Fruit fly (Drosophila melanogaster) whole organism, embryonic: ENCODE data around the gene path.

ENCODE experiments used
- BtbVII ChIP-seq: fragments of 200-800 bp; sonication (Bioruptor generic); optimal IDR thresholded peaks from 3 replicates; lab custom pipeline; 2017; ENCODE audit warnings: missing biosample characterization, mild to moderate bottlenecking, missing genetic modification characterization
- CG1024 ChIP-seq: fragments of 200-800 bp; sonication (Bioruptor generic); IDR thresholded peaks from 2 replicates; pipeline ENCODE4 v1.3.6; 2022; ENCODE audit warnings: missing biosample characterization, missing genetic modification characterization
- CG12104 ChIP-seq: fragments of 200-800 bp; sonication (Bioruptor generic); optimal IDR thresholded peaks from 3 replicates; lab custom pipeline; 2016; ENCODE audit warnings: missing biosample characterization, missing genetic modification characterization
- CG15514 ChIP-seq: fragments of 200-800 bp; sonication (Bioruptor generic); optimal IDR thresholded peaks from 3 replicates; lab custom pipeline; 2017; ENCODE audit warnings: missing biosample characterization, missing genetic modification characterization, mild to moderate bottlenecking, moderate library complexity, missing genetic modification reagents
- CG1603 ChIP-seq: fragments of 200-800 bp; sonication (Bioruptor generic); optimal IDR thresholded peaks from 2 replicates; lab custom pipeline; 2019; ENCODE audit warnings: missing biosample characterization, mild to moderate bottlenecking, missing genetic modification characterization, moderate library complexity
- CG18262 ChIP-seq: fragments of 200-800 bp; optimal IDR thresholded peaks from 3 replicates; lab custom pipeline; 2019; ENCODE audit warnings: missing biosample characterization, mild to moderate bottlenecking, missing genetic modification characterization, moderate library complexity
- CG2116 ChIP-seq: fragments of 200-800 bp; sonication (Bioruptor generic); optimal IDR thresholded peaks from 3 replicates; lab custom pipeline; 2018; ENCODE audit warnings: missing biosample characterization, mild to moderate bottlenecking, missing genetic modification characterization
- CG2678 ChIP-seq: fragments of 200-800 bp; sonication (Bioruptor generic); optimal IDR thresholded peaks from 3 replicates; lab custom pipeline; 2019; ENCODE audit warnings: missing biosample characterization, mild to moderate bottlenecking, missing genetic modification characterization, moderate library complexity
- CG30020 ChIP-seq: fragments of 200-800 bp; optimal IDR thresholded peaks from 2 replicates; lab custom pipeline; 2019; ENCODE audit warnings: missing biosample characterization, mild to moderate bottlenecking, missing genetic modification characterization, moderate library complexity
- CG32767 ChIP-seq: fragments of 200-800 bp; sonication (Bioruptor generic); IDR thresholded peaks from 2 replicates; pipeline ENCODE4 v1.3.6; 2022; ENCODE audit warnings: missing biosample characterization, missing genetic modification characterization
- CG34224 ChIP-seq: fragments of 200-800 bp; sonication (Bioruptor generic); IDR thresholded peaks from 3 replicates; pipeline ENCODE4 v1.3.6; 2022; ENCODE audit warnings: missing biosample characterization, missing genetic modification characterization; ENCODE audit not compliant: partially characterized antibody
- CG34422 ChIP-seq: fragments of 200-800 bp; sonication (Bioruptor generic); IDR thresholded peaks from 3 replicates; pipeline ENCODE4 v1.3.6; 2022; ENCODE audit warnings: missing biosample characterization, missing genetic modification characterization
- CG4617 ChIP-seq: fragments of 200-800 bp; sonication (Bioruptor generic); optimal IDR thresholded peaks from 3 replicates; lab custom pipeline; 2016; ENCODE audit warnings: missing biosample characterization, missing genetic modification characterization, borderline replicate concordance
- CG5953 ChIP-seq: fragments of 200-800 bp; sonication (Bioruptor generic); IDR thresholded peaks from 2 replicates; pipeline ENCODE4 v1.3.6; 2022; ENCODE audit warnings: missing biosample characterization, missing genetic modification characterization
- CG7928 ChIP-seq: fragments of 200-800 bp; sonication (Bioruptor generic); optimal IDR thresholded peaks from 2 replicates; lab custom pipeline; 2017; ENCODE audit warnings: missing biosample characterization, mild to moderate bottlenecking, missing genetic modification characterization
- CG8388 ChIP-seq: fragments of 200-800 bp; sonication (Bioruptor generic); optimal IDR thresholded peaks from 2 replicates; lab custom pipeline; 2019; ENCODE audit warnings: missing biosample characterization, mild to moderate bottlenecking, missing genetic modification characterization, moderate library complexity
- CG8478 ChIP-seq: fragments of >200 bp; optimal IDR thresholded peaks from 2 replicates; lab custom pipeline; 2018
- CG8924 ChIP-seq: fragments of 200-800 bp; optimal IDR thresholded peaks from 3 replicates; lab custom pipeline; 2019; ENCODE audit warnings: missing biosample characterization, mild to moderate bottlenecking, missing genetic modification characterization, moderate library complexity
- CG9932 ChIP-seq: fragments of 200-800 bp; sonication (Bioruptor generic); IDR thresholded peaks from 2 replicates; pipeline ENCODE4 v1.3.6; 2022; ENCODE audit warnings: missing biosample characterization, missing genetic modification characterization
- Dp ChIP-seq: fragments of 200-800 bp; sonication (Bioruptor generic); optimal IDR thresholded peaks from 2 replicates; lab custom pipeline; 2018; ENCODE audit warnings: missing biosample characterization, mild to moderate bottlenecking, missing genetic modification characterization, moderate library complexity
- Dref ChIP-seq: fragments of 200-800 bp; sonication (Bioruptor generic); IDR thresholded peaks from 2 replicates; pipeline ENCODE4 v1.3.6; 2022; ENCODE audit warnings: missing biosample characterization, missing genetic modification characterization
- MBD-R2 ChIP-seq: fragments of 200-800 bp; sonication (Bioruptor generic); IDR thresholded peaks from 2 replicates; pipeline ENCODE4 v1.3.6; 2022; ENCODE audit warnings: missing biosample characterization, missing genetic modification characterization
- NC2β ChIP-seq: fragments of 200-800 bp; sonication (Bioruptor generic); optimal IDR thresholded peaks from 2 replicates; lab custom pipeline; 2016; ENCODE audit warnings: missing biosample characterization, missing genetic modification characterization
- PHDP ChIP-seq: fragments of 200-800 bp; sonication (Bioruptor generic); optimal IDR thresholded peaks from 3 replicates; lab custom pipeline; 2018; ENCODE audit warnings: missing biosample characterization, mild to moderate bottlenecking, missing genetic modification characterization, moderate library complexity
- Pdp1 ChIP-seq, 2 experiments: fragments of 200-800 bp; sonication (Bioruptor generic); optimal IDR thresholded peaks; 3 replicates each; lab custom pipeline; 2016; ENCODE audit warnings: missing biosample characterization in 2 of 2, missing genetic modification characterization in 2 of 2, mild to moderate bottlenecking in 1 of 2, moderate library complexity in 1 of 2
- Sin3A ChIP-seq: fragments of >200 bp; optimal IDR thresholded peaks from 2 replicates; lab custom pipeline; 2018
- Taf1 ChIP-seq: fragments of 200-800 bp; sonication (Bioruptor generic); IDR thresholded peaks from 2 replicates; pipeline ENCODE4 v1.3.6; 2022; ENCODE audit warnings: missing biosample characterization, missing genetic modification characterization
- ac ChIP-seq: fragments of 200-800 bp; sonication (Bioruptor generic); optimal IDR thresholded peaks from 3 replicates; lab custom pipeline; 2017; ENCODE audit warnings: missing biosample characterization, mild to moderate bottlenecking, missing genetic modification characterization
- chinmo ChIP-seq: fragments of 200-800 bp; sonication (Bioruptor generic); IDR thresholded peaks from 4 replicates; pipeline ENCODE4 v1.3.6; 2022; ENCODE audit warnings: missing biosample characterization, missing genetic modification characterization; ENCODE audit not compliant: partially characterized antibody
- en ChIP-seq: fragments of 200-800 bp; sonication (Bioruptor generic); optimal IDR thresholded peaks from 2 replicates; lab custom pipeline; 2016; ENCODE audit warnings: missing biosample characterization, missing genetic modification characterization
- ewg ChIP-seq: fragments of 200-800 bp; sonication (Bioruptor generic); optimal IDR thresholded peaks from 3 replicates; lab custom pipeline; 2017; ENCODE audit warnings: mild to moderate bottlenecking, missing biosample characterization, missing genetic modification reagents, missing genetic modification characterization
- fd96Cb ChIP-seq: fragments of 200-800 bp; sonication (Bioruptor generic); optimal IDR thresholded peaks from 2 replicates; lab custom pipeline; 2018; ENCODE audit warnings: missing biosample characterization, mild to moderate bottlenecking, missing genetic modification characterization, moderate library complexity
- grau ChIP-seq: fragments of 200-800 bp; optimal IDR thresholded peaks from 3 replicates; lab custom pipeline; 2019; ENCODE audit warnings: missing biosample characterization, mild to moderate bottlenecking, missing genetic modification characterization, moderate library complexity
- gsb-n ChIP-seq: fragments of 200-800 bp; sonication (Bioruptor generic); optimal IDR thresholded peaks from 3 replicates; lab custom pipeline; 2018; ENCODE audit warnings: missing biosample characterization, mild to moderate bottlenecking, missing genetic modification characterization
- her ChIP-seq: fragments of 200-800 bp; sonication (Bioruptor generic); optimal IDR thresholded peaks from 2 replicates; lab custom pipeline; 2016; ENCODE audit warnings: missing biosample characterization, missing genetic modification characterization
- ind ChIP-seq: fragments of 200-800 bp; sonication (Bioruptor generic); optimal IDR thresholded peaks from 3 replicates; lab custom pipeline; 2016; ENCODE audit warnings: missing biosample characterization, missing genetic modification characterization
- knrl ChIP-seq: fragments of 200-800 bp; sonication (Bioruptor generic); IDR thresholded peaks from 3 replicates; pipeline ENCODE4 v1.3.6; 2022; ENCODE audit warnings: missing biosample characterization, missing genetic modification characterization; ENCODE audit not compliant: partially characterized antibody
- mam ChIP-seq: fragments of 200-800 bp; sonication (Bioruptor generic); optimal IDR thresholded peaks from 3 replicates; lab custom pipeline; 2016; ENCODE audit warnings: missing biosample characterization, missing genetic modification characterization
- nmo ChIP-seq: fragments of 200-800 bp; sonication (Bioruptor generic); optimal IDR thresholded peaks from 2 replicates; lab custom pipeline; 2018; ENCODE audit warnings: missing biosample characterization, mild to moderate bottlenecking, missing genetic modification characterization, moderate library complexity
- sd ChIP-seq: fragments of 200-800 bp; sonication (Bioruptor generic); optimal IDR thresholded peaks from 3 replicates; lab custom pipeline; 2018; ENCODE audit warnings: missing biosample characterization, mild to moderate bottlenecking, missing genetic modification characterization, moderate library complexity
- seq ChIP-seq: fragments of 200-800 bp; sonication (Bioruptor generic); IDR thresholded peaks from 2 replicates; pipeline ENCODE4 v1.3.6; 2022; ENCODE audit warnings: missing biosample characterization, missing genetic modification characterization
- slbo ChIP-seq: fragments of 200-800 bp; sonication (Bioruptor generic); IDR thresholded peaks from 2 replicates; pipeline ENCODE4 v1.3.6; 2022; ENCODE audit warnings: missing biosample characterization, missing genetic modification characterization
- sna ChIP-seq: fragments of 200-800 bp; sonication (Bioruptor generic); IDR thresholded peaks from 2 replicates; pipeline ENCODE4 v1.3.6; 2022; ENCODE audit warnings: missing biosample characterization, missing genetic modification characterization; ENCODE audit not compliant: partially characterized antibody
- sob ChIP-seq: fragments of 200-800 bp; sonication (Bioruptor generic); IDR thresholded peaks from 2 replicates; pipeline ENCODE4 v1.3.6; 2022; ENCODE audit warnings: missing biosample characterization, missing genetic modification characterization
- stwl ChIP-seq: fragments of 200-800 bp; sonication (Bioruptor generic); optimal IDR thresholded peaks from 3 replicates; lab custom pipeline; 2018; ENCODE audit warnings: missing biosample characterization, mild to moderate bottlenecking, missing genetic modification characterization, moderate library complexity
- sug ChIP-seq: fragments of 200-800 bp; optimal IDR thresholded peaks from 2 replicates; lab custom pipeline; 2019; ENCODE audit warnings: missing biosample characterization, mild to moderate bottlenecking, missing genetic modification characterization, moderate library complexity
- tll ChIP-seq, 2 experiments: fragments of 200-800 bp in 1 of 2; fragments of >200 bp in 1 of 2; sonication (Bioruptor generic) in 1 of 2; optimal IDR thresholded peaks; 2 replicates each; lab custom pipeline; 2017 to 2019; ENCODE audit warnings: missing biosample characterization in 2 of 2, missing genetic modification characterization in 2 of 2, mild to moderate bottlenecking in 1 of 2, moderate library complexity in 1 of 2
- trem ChIP-seq: fragments of 200-800 bp; optimal IDR thresholded peaks from 3 replicates; lab custom pipeline; 2019; ENCODE audit warnings: missing biosample characterization, mild to moderate bottlenecking, missing genetic modification characterization, moderate library complexity
- wor ChIP-seq: fragments of 200-800 bp; sonication (Bioruptor generic); IDR thresholded peaks from 2 replicates; pipeline ENCODE4 v1.3.6; 2022; ENCODE audit warnings: missing biosample characterization, missing genetic modification characterization

Gene path

DNA sequence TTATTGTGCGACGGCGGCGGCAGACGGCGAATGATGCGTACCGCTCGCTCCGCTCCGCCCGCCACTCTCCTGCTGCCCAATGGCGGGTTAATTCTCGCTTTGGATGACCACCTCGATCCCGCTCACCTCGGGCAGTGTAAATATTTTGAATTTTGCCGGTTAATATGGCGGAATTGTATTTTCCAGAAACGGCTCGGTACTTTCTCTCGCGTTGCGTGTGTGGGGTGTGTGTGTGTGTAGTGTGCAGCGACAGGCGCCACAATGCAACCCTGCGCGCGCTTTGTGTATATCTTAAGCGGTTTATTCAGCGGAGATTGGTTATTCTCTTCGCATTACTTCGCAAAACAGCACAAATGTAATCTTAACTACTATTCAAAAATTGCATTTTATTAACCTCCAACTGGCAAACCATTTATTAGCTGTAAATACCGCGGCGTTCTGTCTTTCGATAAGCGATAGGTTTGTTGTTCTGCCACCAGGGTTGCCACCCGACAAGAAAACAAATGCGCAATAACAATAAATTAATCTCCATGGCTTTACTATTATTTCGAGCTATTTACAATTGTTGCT is 49.2 kb downstream of the path start, which contains the start of the genes phol and CG3552 (continued):
- peak; percentile 9 for TF ChIP-seq CG8478 (lab: Kevin White, UChicago)
- no peak for TF ChIP-seq ind
- TF ChIP-seq sob (GFP tag; lab: Robert Waterston, UW) = 0 out of 2 replicates have a peak, but pooled peaks have one; percentile 6
- 0 out of 4 replicates have a peak, but pooled peaks have one; percentile 36 for TF ChIP-seq chinmo (GFP tag; lab: Robert Waterston, UW)
- no peak for TF ChIP-seq CG8388
- TF ChIP-seq CG18262 (tag; lab: Kevin White, UChicago) = peak; percentile 13
- peak; percentile 6 for TF ChIP-seq NC2β (GFP tag; lab: Kevin White, UChicago)
- TF ChIP-seq PHDP (tag; lab: Kevin White, UChicago) = peak; percentile 7
- peak; percentile 54 for TF ChIP-seq CG15514 (GFP tag; lab: Kevin White, UChicago)
- peak; percentile 51 for TF ChIP-seq CG8924 (tag; lab: Kevin White, UChicago)
- TF ChIP-seq tll (GFP tag; optimal IDR thresholded peaks at IDR 0.05; lab: Kevin White, UChicago) = peak in 1 of 2 experiments; percentile 13
- TF ChIP-seq knrl (GFP tag; lab: Robert Waterston, UW) = 0 out of 3 replicates have a peak, but pooled peaks have one; percentile 37
- peak; percentile 66 for TF ChIP-seq MBD-R2 (GFP tag; lab: Robert Waterston, UW)
- no peak for TF ChIP-seq her (GFP tag; lab: Kevin White, UChicago)
- peak; percentile 81 for TF ChIP-seq CG34422 (GFP tag; lab: Robert Waterston, UW)
- TF ChIP-seq CG1603 = peak; percentile 73
- no peak for TF ChIP-seq CG1024 (GFP tag; lab: Robert Waterston, UW)
- TF ChIP-seq BtbVII (GFP tag; lab: Kevin White, UChicago) = no peak
- TF ChIP-seq Dp (GFP tag; lab: Kevin White, UChicago) = peak; percentile 48
- peak; percentile 98 for TF ChIP-seq CG2116 (GFP tag; lab: Kevin White, UChicago)
- peak; percentile 51 for TF ChIP-seq sd (tag; lab: Kevin White, UChicago)
- TF ChIP-seq fd96Cb (tag; lab: Kevin White, UChicago) = no peak
- no peak for TF ChIP-seq gsb-n (tag; lab: Kevin White, UChicago)
- no peak for TF ChIP-seq wor
- TF ChIP-seq CG2678 (tag; lab: Kevin White, UChicago) = peak; percentile 2
- TF ChIP-seq Dref (GFP tag; lab: Robert Waterston, UW) = peak; percentile 64
- TF ChIP-seq stwl = peak; percentile 64
- TF ChIP-seq sug = peak; percentile 29
- no peak for TF ChIP-seq slbo (GFP tag; lab: Robert Waterston, UW)
- TF ChIP-seq nmo (GFP tag; lab: Kevin White, UChicago) = peak; percentile 30
- TF ChIP-seq CG30020 (tag; lab: Kevin White, UChicago) = peak; percentile 59
- TF ChIP-seq CG12104 (GFP tag; lab: Kevin White, UChicago) = no peak
- TF ChIP-seq Taf1 = 0 out of 2 replicates have a peak, but pooled peaks have one; percentile 26
- no peak for TF ChIP-seq grau (tag; lab: Kevin White, UChicago)
- peak; percentile 84 for TF ChIP-seq Sin3A (lab: Kevin White, UChicago)
- peak in 1 of 2 experiments; percentile 31 for TF ChIP-seq Pdp1 (GFP tag; optimal IDR thresholded peaks at IDR 0.05; lab: Kevin White, UChicago)
- TF ChIP-seq CG7928 = peak; percentile 41
- no peak for TF ChIP-seq ac (GFP tag; lab: Kevin White, UChicago)
- peak; percentile 92 for TF ChIP-seq CG4617 (GFP tag; lab: Kevin White, UChicago)
- TF ChIP-seq en (GFP tag; lab: Kevin White, UChicago) = no peak
- no peak for TF ChIP-seq CG9932 (GFP tag; lab: Robert Waterston, UW)
- peak; percentile 66; the same call in 1 of the 2 replicates for TF ChIP-seq sna (GFP tag; lab: Robert Waterston, UW)
- peak; percentile 66 for TF ChIP-seq ewg (GFP tag; lab: Kevin White, UChicago)
- 0 out of 3 replicates have a peak, but pooled peaks have one; percentile 41 for TF ChIP-seq CG34224 (GFP tag; lab: Robert Waterston, UW)
- TF ChIP-seq CG32767 (GFP tag; lab: Robert Waterston, UW) = peak; percentile 78
- TF ChIP-seq mam = peak; percentile 13
- TF ChIP-seq seq = no peak
- no peak for TF ChIP-seq CG5953
- TF ChIP-seq trem (tag; lab: Kevin White, UChicago) = peak; percentile 63
